Worm (Caenorhabditis elegans) whole organism, young adult: ENCODE results near the gene dpy-30.
A peak's percentile ranks its signal among the peaks of the same experiment; 100 is the strongest.

Source experiments
- B0019.2 ChIP-seq: fragments of 200-800 bp; sonication (Bioruptor generic); conservative IDR thresholded peaks from 2 replicates; pipeline ENCODE4 v1.3.6; 2022; ENCODE audit warnings: missing genetic modification reagents, missing genetic modification characterization, missing compliant biosample characterization
- B0336.3 ChIP-seq: fragments of 200-800 bp; sonication (Bioruptor generic); IDR thresholded peaks from 2 replicates; pipeline ENCODE4 v1.3.6; 2022; ENCODE audit warnings: missing genetic modification characterization, missing compliant biosample characterization
- C06A6.2 ChIP-seq: fragments of 200-800 bp; sonication (Bioruptor generic); conservative IDR thresholded peaks from 2 replicates; pipeline ENCODE4 v1.3.6; 2022; ENCODE audit warnings: missing genetic modification characterization, missing compliant biosample characterization
- C17E4.6 ChIP-seq: fragments of 200-800 bp; sonication (Bioruptor generic); IDR thresholded peaks from 2 replicates; pipeline ENCODE4 v1.3.6; 2022; ENCODE audit warnings: missing genetic modification reagents, missing genetic modification characterization, missing compliant biosample characterization
- D2030.7 ChIP-seq: fragments of 200-800 bp; sonication (Bioruptor generic); IDR thresholded peaks from 2 replicates; pipeline ENCODE4 v1.3.6; 2022; ENCODE audit warnings: missing genetic modification reagents, missing genetic modification characterization, missing compliant biosample characterization
- F10E7.11 ChIP-seq: sonication (generic microtip); optimal IDR thresholded peaks from 2 replicates; lab custom pipeline; 2017; ENCODE audit warnings: mild to moderate bottlenecking, missing genetic modification characterization, moderate library complexity, missing compliant biosample characterization
- F33H1.4 ChIP-seq: fragments of 200-800 bp; sonication (Bioruptor generic); IDR thresholded peaks from 2 replicates; pipeline ENCODE4 v1.3.6; 2022; ENCODE audit warnings: missing genetic modification reagents, missing genetic modification characterization, missing compliant biosample characterization
- F39B2.1 ChIP-seq: fragments of 200-800 bp; sonication (Bioruptor generic); IDR thresholded peaks from 2 replicates; pipeline ENCODE4 v1.3.6; 2022; ENCODE audit warnings: missing genetic modification reagents, missing genetic modification characterization, missing compliant biosample characterization
- F49E8.2 ChIP-seq: sonication (generic microtip); optimal IDR thresholded peaks from 3 replicates; lab custom pipeline; 2017; ENCODE audit warnings: missing genetic modification characterization, mild to moderate bottlenecking, missing compliant biosample characterization, antibody characterized with exemption, moderate library complexity; ENCODE audit not compliant: insufficient read depth
- F52B5.7 ChIP-seq: sonication (generic microtip); optimal IDR thresholded peaks from 2 replicates; lab custom pipeline; 2016; ENCODE audit warnings: mild to moderate bottlenecking, missing genetic modification characterization, missing compliant biosample characterization
- F55B11.4 ChIP-seq: sonication (generic microtip); optimal IDR thresholded peaks from 2 replicates; lab custom pipeline; 2016; ENCODE audit warnings: missing compliant biosample characterization, missing genetic modification characterization, borderline replicate concordance; ENCODE audit not compliant: insufficient read depth
- F57A8.1 ChIP-seq: fragments of 200-800 bp; sonication (Bioruptor generic); optimal IDR thresholded peaks from 2 replicates; lab custom pipeline; 2018; ENCODE audit warnings: mild to moderate bottlenecking, missing genetic modification characterization, moderate library complexity, missing compliant biosample characterization
- Y53F4B.3 ChIP-seq: fragments of 200-800 bp; sonication (Bioruptor generic); IDR thresholded peaks from 2 replicates; pipeline ENCODE4 v1.3.6; 2022; ENCODE audit warnings: missing genetic modification reagents, missing genetic modification characterization, missing compliant biosample characterization
- Y56A3A.18 ChIP-seq: fragments of 200-800 bp; sonication (Bioruptor generic); IDR thresholded peaks from 2 replicates; pipeline ENCODE4 v1.3.6; 2022; ENCODE audit warnings: missing genetic modification reagents, missing genetic modification characterization, missing compliant biosample characterization
- ZK185.1 ChIP-seq: sonication (generic microtip); optimal IDR thresholded peaks from 2 replicates; lab custom pipeline; 2016; ENCODE audit warnings: mild to moderate bottlenecking, missing genetic modification characterization, missing compliant biosample characterization; ENCODE audit not compliant: poor library complexity, severe bottlenecking
- aptf-2 ChIP-seq: fragments of 200-800 bp; sonication (Bioruptor generic); conservative IDR thresholded peaks from 2 replicates; pipeline ENCODE4 v1.3.6; 2022; ENCODE audit warnings: missing genetic modification reagents, missing genetic modification characterization, missing compliant biosample characterization
- atf-7 ChIP-seq: sonication (generic microtip); optimal IDR thresholded peaks from 2 replicates; lab custom pipeline; 2017; ENCODE audit warnings: mild to moderate bottlenecking, missing genetic modification characterization, missing compliant biosample characterization
- attf-6 ChIP-seq: fragments of 200-800 bp; sonication (Bioruptor generic); IDR thresholded peaks from 2 replicates; pipeline ENCODE4 v1.3.6; 2022; ENCODE audit warnings: missing genetic modification reagents, missing genetic modification characterization, missing compliant biosample characterization
- bed-1 ChIP-seq: fragments of 200-800 bp; sonication (Bioruptor generic); IDR thresholded peaks from 2 replicates; pipeline ENCODE4 v1.3.6; 2022; ENCODE audit warnings: missing genetic modification reagents, missing genetic modification characterization, missing compliant biosample characterization
- bed-2 ChIP-seq: fragments of 200-800 bp; sonication (Bioruptor generic); IDR thresholded peaks from 2 replicates; pipeline ENCODE4 v1.3.6; 2022; ENCODE audit warnings: missing genetic modification reagents, missing genetic modification characterization, missing compliant biosample characterization
- ccch-3 ChIP-seq: fragments of 200-800 bp; sonication (Bioruptor generic); optimal IDR thresholded peaks from 2 replicates; lab custom pipeline; 2018; ENCODE audit warnings: mild to moderate bottlenecking, missing genetic modification characterization, missing compliant biosample characterization
- cebp-1 ChIP-seq, 2 experiments: fragments of 200-800 bp in 1 of 2; sonication (Bioruptor generic) in 1 of 2; sonication (generic microtip) in 1 of 2; IDR thresholded peaks in 1 of 2; optimal IDR thresholded peaks in 1 of 2; 2 replicates each; pipeline versions ENCODE4 v1.3.6 to Lab custom; 2017 to 2022; ENCODE audit warnings: missing compliant biosample characterization in 2 of 2, missing genetic modification characterization in 2 of 2, mild to moderate bottlenecking in 1 of 2, missing genetic modification reagents in 1 of 2, moderate library complexity in 1 of 2
- cebp-2 ChIP-seq: fragments of 200-800 bp; sonication (Bioruptor generic); IDR thresholded peaks from 2 replicates; pipeline ENCODE4 v1.3.6; 2022; ENCODE audit warnings: missing genetic modification characterization, missing compliant biosample characterization
- dox-1 ChIP-seq: fragments of 200-800 bp; sonication (Bioruptor generic); IDR thresholded peaks from 2 replicates; pipeline ENCODE4 v1.3.6; 2022; ENCODE audit warnings: missing genetic modification reagents, missing genetic modification characterization, missing compliant biosample characterization
- ekl-4 ChIP-seq: fragments of 200-800 bp; sonication (Bioruptor generic); IDR thresholded peaks from 2 replicates; pipeline ENCODE4 v1.3.6; 2022; ENCODE audit warnings: missing genetic modification reagents, missing genetic modification characterization, missing compliant biosample characterization
- hmg-1.2 ChIP-seq: fragments of 200-800 bp; sonication (Bioruptor generic); IDR thresholded peaks from 2 replicates; pipeline ENCODE4 v1.3.6; 2022; ENCODE audit warnings: missing genetic modification reagents, missing genetic modification characterization, missing compliant biosample characterization
- hrde-1 ChIP-seq: sonication (generic microtip); optimal IDR thresholded peaks from 2 replicates; lab custom pipeline; 2016; ENCODE audit warnings: missing genetic modification characterization, mild to moderate bottlenecking, missing compliant biosample characterization, moderate library complexity, missing genotype, missing genetic modification reagents, borderline replicate concordance
- hsf-1 ChIP-seq: fragments of 200-800 bp; sonication (Bioruptor generic); IDR thresholded peaks from 2 replicates; pipeline ENCODE4 v1.3.6; 2022; ENCODE audit warnings: missing genetic modification reagents, missing genetic modification characterization, missing compliant biosample characterization
- lin-35 ChIP-seq, 3 experiments: fragments of 150-350 bp in 2 of 3; sonication (generic microtip) in 1 of 3; optimal IDR thresholded peaks; 2 replicates each; lab custom pipeline; 2014 to 2018; ENCODE audit warnings: missing biosample characterization in 3 of 3, missing genetic modification characterization in 3 of 3, missing genetic modification reagents in 3 of 3
- lin-40 ChIP-seq: sonication (generic microtip); optimal IDR thresholded peaks from 2 replicates; lab custom pipeline; 2016; ENCODE audit warnings: missing genetic modification characterization, mild to moderate bottlenecking, missing compliant biosample characterization, missing genotype, missing genetic modification reagents
- lir-1 ChIP-seq: fragments of 200-800 bp; sonication (Bioruptor generic); conservative IDR thresholded peaks from 2 replicates; pipeline ENCODE4 v1.3.6; 2022; ENCODE audit warnings: missing genetic modification reagents, missing genetic modification characterization, missing compliant biosample characterization
- lsl-1 ChIP-seq: fragments of 200-800 bp; sonication (Bioruptor generic); optimal IDR thresholded peaks from 2 replicates; lab custom pipeline; 2018; ENCODE audit warnings: mild to moderate bottlenecking, missing genetic modification characterization, moderate library complexity, missing compliant biosample characterization
- lsy-27 ChIP-seq: sonication (generic microtip); optimal IDR thresholded peaks from 2 replicates; lab custom pipeline; 2017; ENCODE audit warnings: missing genetic modification characterization, mild to moderate bottlenecking, missing compliant biosample characterization, antibody characterized with exemption, missing genotype, borderline replicate concordance; ENCODE audit not compliant: insufficient read depth
- madf-8 ChIP-seq: fragments of 200-800 bp; sonication (Bioruptor generic); conservative IDR thresholded peaks from 2 replicates; pipeline ENCODE4 v1.3.6; 2022; ENCODE audit warnings: missing genetic modification reagents, missing genetic modification characterization, missing compliant biosample characterization
- mcd-1 ChIP-seq: fragments of 200-800 bp; sonication (Bioruptor generic); IDR thresholded peaks from 2 replicates; pipeline ENCODE4 v1.3.6; 2022; ENCODE audit warnings: missing genetic modification reagents, missing genetic modification characterization, missing compliant biosample characterization
- nfya-2 ChIP-seq: fragments of 200-800 bp; sonication (Bioruptor generic); IDR thresholded peaks from 2 replicates; pipeline ENCODE4 v1.3.6; 2022; ENCODE audit warnings: missing genetic modification reagents, missing genetic modification characterization, missing compliant biosample characterization
- nfyb-1 ChIP-seq: fragments of 200-800 bp; sonication (Bioruptor generic); IDR thresholded peaks from 2 replicates; pipeline ENCODE4 v1.3.6; 2022; ENCODE audit warnings: missing genetic modification reagents, missing genetic modification characterization, missing compliant biosample characterization
- nhr-120 ChIP-seq: fragments of 200-800 bp; sonication (Bioruptor generic); IDR thresholded peaks from 2 replicates; pipeline ENCODE4 v1.3.6; 2022; ENCODE audit warnings: missing genetic modification characterization, missing compliant biosample characterization
- nhr-179 ChIP-seq: sonication (generic microtip); optimal IDR thresholded peaks from 2 replicates; lab custom pipeline; 2016; ENCODE audit warnings: mild to moderate bottlenecking, missing genetic modification characterization, missing compliant biosample characterization
- nhr-27 ChIP-seq: fragments of 200-800 bp; sonication (Bioruptor generic); optimal IDR thresholded peaks from 2 replicates; lab custom pipeline; 2018; ENCODE audit warnings: mild to moderate bottlenecking, missing genetic modification characterization, moderate library complexity, missing compliant biosample characterization
- nhr-90 ChIP-seq: sonication (generic microtip); optimal IDR thresholded peaks from 2 replicates; lab custom pipeline; 2016; ENCODE audit warnings: missing genotype, mild to moderate bottlenecking, missing genetic modification characterization, missing compliant biosample characterization
- pbrm-1 ChIP-seq: fragments of 200-800 bp; sonication (Bioruptor generic); IDR thresholded peaks from 2 replicates; pipeline ENCODE4 v1.3.6; 2022; ENCODE audit warnings: missing genetic modification reagents, missing genetic modification characterization, missing compliant biosample characterization
- sdz-38 ChIP-seq: sonication (generic microtip); optimal IDR thresholded peaks from 2 replicates; lab custom pipeline; 2016; ENCODE audit warnings: missing genotype, missing genetic modification characterization, missing compliant biosample characterization
- snpc-1.3 ChIP-seq: sonication (generic microtip); optimal IDR thresholded peaks from 2 replicates; lab custom pipeline; 2017; ENCODE audit warnings: missing genetic modification characterization, mild to moderate bottlenecking, missing compliant biosample characterization, antibody characterized with exemption, moderate library complexity, missing genotype, missing genetic modification reagents; ENCODE audit not compliant: insufficient read depth
- snpc-3.4 ChIP-seq: sonication (generic microtip); optimal IDR thresholded peaks from 2 replicates; lab custom pipeline; 2017; ENCODE audit warnings: missing genetic modification characterization, mild to moderate bottlenecking, missing compliant biosample characterization, antibody characterized with exemption, moderate library complexity, missing genotype, missing genetic modification reagents
- ztf-18 ChIP-seq: sonication (generic microtip); optimal IDR thresholded peaks from 2 replicates; lab custom pipeline; 2016; ENCODE audit warnings: missing genotype, mild to moderate bottlenecking, missing genetic modification characterization, missing compliant biosample characterization

dpy-30 gene

DNA sequence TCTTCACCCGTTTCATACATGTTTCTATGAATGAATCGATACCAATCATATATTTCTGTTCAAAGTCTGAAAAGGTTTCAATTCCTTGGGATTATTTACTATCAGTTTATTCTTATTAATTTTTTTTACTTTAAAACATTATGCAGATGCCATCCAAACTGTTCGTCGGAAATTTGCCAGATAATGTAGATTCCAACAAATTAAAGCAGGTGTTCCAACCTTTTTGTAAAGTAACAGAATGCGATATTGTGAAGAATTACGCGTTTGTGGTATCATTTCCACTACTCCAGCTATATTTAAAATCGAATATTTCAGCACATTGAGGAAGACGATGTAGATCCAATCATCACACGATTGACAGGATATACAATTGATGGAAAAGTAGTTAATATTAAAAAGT, 810 bp downstream of the dpy-30 start, which contains the start of gene rnp-1:
Gene rnp-1 (plus strand): TSS at position 145 of the 400 bp plus-strand sequence.
- TF ChIP-seq F10E7.11 = no peak
- TF ChIP-seq F33H1.4 (GFP tag; lab: Robert Waterston, UW) = no peak
- TF ChIP-seq nhr-179 = no peak
- TF ChIP-seq Y56A3A.18 (GFP tag; lab: Robert Waterston, UW) = 0 out of 2 replicates have a peak, but pooled peaks have one; percentile 10
- no peak for TF ChIP-seq bed-2 (GFP tag; lab: Robert Waterston, UW)
- TF ChIP-seq hsf-1 (GFP tag; lab: Robert Waterston, UW) = no peak
- no peak for TF ChIP-seq nhr-27
- no peak for TF ChIP-seq nhr-120 (GFP tag; lab: Robert Waterston, UW)
- TF ChIP-seq C17E4.6 (GFP tag; lab: Robert Waterston, UW) = no peak
- no peak for TF ChIP-seq sdz-38 (tag; lab: Kevin White, UChicago)
- TF ChIP-seq dox-1 (GFP tag; lab: Robert Waterston, UW) = no peak
- no peak for TF ChIP-seq snpc-1.3 (tag; lab: Kevin White, UChicago)
- no peak for TF ChIP-seq F52B5.7 (tag; lab: Kevin White, UChicago)
- no peak for TF ChIP-seq F55B11.4 (tag; lab: Kevin White, UChicago)
- TF ChIP-seq lin-35 (GFP tag; optimal IDR thresholded peaks at IDR 0.05; lab: Kevin White, UChicago) = peak in 1 of 3 experiments; percentile 4
- no peak for TF ChIP-seq bed-1
- TF ChIP-seq attf-6 (GFP tag; lab: Robert Waterston, UW) = 0 out of 2 replicates have a peak, but pooled peaks have one; percentile 11
- no peak for TF ChIP-seq lsl-1 (GFP tag; lab: Kevin White, UChicago)
- no peak for TF ChIP-seq atf-7 (tag; lab: Kevin White, UChicago)
- 0 out of 2 replicates have a peak, but pooled peaks have one; percentile 8 for TF ChIP-seq hmg-1.2 (GFP tag; lab: Robert Waterston, UW)
- no peak for TF ChIP-seq snpc-3.4 (tag; lab: Kevin White, UChicago)
- TF ChIP-seq ekl-4 (GFP tag; lab: Robert Waterston, UW) = no peak
- no peak for TF ChIP-seq ccch-3 (GFP tag; lab: Kevin White, UChicago)
- no peak for TF ChIP-seq nhr-90
- TF ChIP-seq cebp-2 = no peak
- no peak for TF ChIP-seq ZK185.1
- no peak for TF ChIP-seq ztf-18 (tag; lab: Kevin White, UChicago)
- TF ChIP-seq nfyb-1 (GFP tag; lab: Robert Waterston, UW) = peak; percentile 17; the same call in 1 of the 2 replicates
- no peak for TF ChIP-seq madf-8
- no peak for TF ChIP-seq D2030.7 (GFP tag; lab: Robert Waterston, UW)
- TF ChIP-seq B0336.3 (GFP tag; lab: Robert Waterston, UW) = peak; percentile 58; the same call in 1 of the 2 replicates
- TF ChIP-seq C06A6.2 (GFP tag; lab: Robert Waterston, UW) = no peak
- TF ChIP-seq F49E8.2 = peak; percentile 16
- no peak for TF ChIP-seq Y53F4B.3 (GFP tag; lab: Robert Waterston, UW)
- TF ChIP-seq lin-40 (tag; lab: Kevin White, UChicago) = no peak
- TF ChIP-seq B0019.2 (GFP tag; lab: Robert Waterston, UW) = no peak
- TF ChIP-seq lsy-27 (tag; lab: Kevin White, UChicago) = no peak
- TF ChIP-seq pbrm-1 (GFP tag; lab: Robert Waterston, UW) = 0 out of 2 replicates have a peak, but pooled peaks have one; percentile 29
- no peak for TF ChIP-seq aptf-2 (GFP tag; lab: Robert Waterston, UW)
- TF ChIP-seq hrde-1 (tag; lab: Kevin White, UChicago) = no peak
- no peak for TF ChIP-seq mcd-1
- no peak for TF ChIP-seq F39B2.1 (GFP tag; lab: Robert Waterston, UW)
- TF ChIP-seq F57A8.1 = no peak
- no peak for TF ChIP-seq cebp-1 (GFP tag; IDR thresholded peaks at IDR 0.05; lab: Robert Waterston, UW)
- TF ChIP-seq cebp-1 (tag; optimal IDR thresholded peaks at IDR 0.05; lab: Kevin White, UChicago) = no peak
- no peak for TF ChIP-seq lir-1
- no peak for TF ChIP-seq nfya-2
